Worm (Caenorhabditis elegans) whole organism, L4 larva: ENCODE results near the gene W01B6.6.

Source experiments
- F26F4.8 ChIP-seq: fragments of 200-800 bp; sonication (Bioruptor generic); conservative IDR thresholded peaks from 2 replicates; pipeline ENCODE4 v1.3.6; 2022; ENCODE audit warnings: missing genetic modification characterization, missing compliant biosample characterization
- R02D3.7 ChIP-seq: fragments of 150-350 bp; sonication (generic microtip); optimal IDR thresholded peaks from 3 replicates; lab custom pipeline; 2014; ENCODE audit warnings: missing biosample characterization, missing genetic modification characterization
- Y105C5A.15 ChIP-seq: fragments of 200-800 bp; sonication (Bioruptor generic); IDR thresholded peaks from 2 replicates; pipeline ENCODE4 v1.3.6; 2022; ENCODE audit warnings: missing genetic modification characterization, missing compliant biosample characterization
- Y48G9A.11 ChIP-seq: fragments of 200-800 bp; sonication (Bioruptor generic); IDR thresholded peaks from 2 replicates; pipeline ENCODE4 v1.3.6; 2022; ENCODE audit warnings: missing genetic modification reagents, missing genetic modification characterization, missing compliant biosample characterization
- ZK337.2 ChIP-seq: fragments of 200-800 bp; sonication (Bioruptor generic); IDR thresholded peaks from 2 replicates; pipeline ENCODE4 v1.3.6; 2022; ENCODE audit warnings: missing genetic modification reagents, missing genetic modification characterization, missing compliant biosample characterization
- ZK546.5 ChIP-seq, 2 experiments: sonication (generic microtip); optimal IDR thresholded peaks; 2 replicates each; lab custom pipeline; 2017; ENCODE audit warnings: missing biosample characterization in 2 of 2, missing genetic modification characterization in 2 of 2
- aha-1 ChIP-seq: fragments of 150-350 bp; peaks from one replicate; lab custom pipeline; 2014; ENCODE audit warnings: missing biosample characterization, missing genetic modification characterization
- aly-2 ChIP-seq: sonication (generic microtip); optimal IDR thresholded peaks from 2 replicates; lab custom pipeline; 2018; ENCODE audit warnings: missing biosample characterization, missing genetic modification characterization
- ama-1 ChIP-seq: fragments of 150-350 bp; optimal IDR thresholded peaks from 2 replicates; lab custom pipeline; 2014; ENCODE audit warnings: inconsistent platforms, mixed read lengths
- ceh-20 ChIP-seq: fragments of 200-800 bp; sonication (Bioruptor generic); IDR thresholded peaks from 2 replicates; pipeline ENCODE4 v1.3.6; 2022; ENCODE audit warnings: missing genetic modification reagents, missing genetic modification characterization, missing compliant biosample characterization
- cey-2 ChIP-seq: sonication (generic microtip); optimal IDR thresholded peaks from 3 replicates; lab custom pipeline; 2017; ENCODE audit warnings: missing genetic modification characterization, mild to moderate bottlenecking, missing compliant biosample characterization, antibody characterized with exemption, borderline replicate concordance; ENCODE audit not compliant: insufficient read depth
- ctbp-1 ChIP-seq: fragments of 200-800 bp; sonication (Bioruptor generic); IDR thresholded peaks from 2 replicates; pipeline ENCODE4 v1.3.6; 2022; ENCODE audit warnings: missing genetic modification reagents, missing genetic modification characterization, missing compliant biosample characterization
- daf-12 ChIP-seq: fragments of 150-350 bp; optimal IDR thresholded peaks from 2 replicates; lab custom pipeline; 2014; ENCODE audit warnings: missing biosample characterization, missing genetic modification reagents, missing genetic modification characterization
- daf-16 ChIP-seq, 3 experiments: sonication (generic microtip); optimal IDR thresholded peaks; 2 replicates each; lab custom pipeline; 2016 to 2017; ENCODE audit warnings: missing genetic modification characterization in 3 of 3, missing genetic modification reagents in 3 of 3, mild to moderate bottlenecking in 2 of 3, missing compliant biosample characterization in 2 of 3, missing biosample characterization in 1 of 3, moderate library complexity in 1 of 3
- dpl-1 ChIP-seq: fragments of 150-350 bp; optimal IDR thresholded peaks from 2 replicates; lab custom pipeline; 2014; ENCODE audit warnings: missing biosample characterization, missing genetic modification reagents, missing genetic modification characterization
- duxl-1 ChIP-seq: sonication (generic microtip); optimal IDR thresholded peaks from 2 replicates; lab custom pipeline; 2016; ENCODE audit warnings: mild to moderate bottlenecking, missing genetic modification characterization, moderate library complexity, missing compliant biosample characterization; ENCODE audit not compliant: poor library complexity
- egl-27 ChIP-seq: sonication (generic microtip); optimal IDR thresholded peaks from 3 replicates; lab custom pipeline; 2017; ENCODE audit warnings: missing biosample characterization, missing genetic modification reagents, missing genetic modification characterization
- egl-43 ChIP-seq: fragments of 200-800 bp; sonication (Bioruptor generic); IDR thresholded peaks from 2 replicates; pipeline ENCODE4 v1.3.6; 2022; ENCODE audit warnings: missing genetic modification reagents, missing genetic modification characterization, missing compliant biosample characterization
- hif-1 ChIP-seq, 2 experiments: sonication (generic microtip); optimal IDR thresholded peaks; 2 replicates each; lab custom pipeline; 2016 to 2017; ENCODE audit warnings: missing compliant biosample characterization in 2 of 2, missing genetic modification characterization in 2 of 2, missing genetic modification reagents in 2 of 2, missing genotype in 2 of 2, mild to moderate bottlenecking in 1 of 2
- hlh-30 ChIP-seq: sonication (generic microtip); optimal IDR thresholded peaks from 2 replicates; lab custom pipeline; 2017; ENCODE audit warnings: antibody characterized with exemption, mild to moderate bottlenecking, missing genetic modification characterization, missing compliant biosample characterization; ENCODE audit not compliant: insufficient read depth
- hmg-1.1 ChIP-seq: fragments of 200-800 bp; sonication (Bioruptor generic); IDR thresholded peaks from 2 replicates; pipeline ENCODE4 v1.3.6; 2022; ENCODE audit warnings: missing genetic modification reagents, missing genetic modification characterization, missing compliant biosample characterization
- lim-7 ChIP-seq: fragments of 200-800 bp; sonication (Bioruptor generic); IDR thresholded peaks from 2 replicates; pipeline ENCODE4 v1.3.6; 2022; ENCODE audit warnings: missing genetic modification characterization, missing compliant biosample characterization
- lin-13 ChIP-seq: fragments of 150-350 bp; optimal IDR thresholded peaks from 2 replicates; lab custom pipeline; 2014; ENCODE audit warnings: missing biosample characterization, missing genetic modification reagents, missing genetic modification characterization
- lir-3 ChIP-seq: sonication (generic microtip); optimal IDR thresholded peaks from 2 replicates; lab custom pipeline; 2016; ENCODE audit warnings: mild to moderate bottlenecking, missing genetic modification characterization, missing compliant biosample characterization
- mdl-1 ChIP-seq, 2 experiments: fragments of 150-350 bp in 1 of 2; sonication (generic microtip) in 1 of 2; optimal IDR thresholded peaks; 2 replicates each; lab custom pipeline; 2014 to 2017; ENCODE audit warnings: missing biosample characterization in 2 of 2, missing genetic modification characterization in 2 of 2
- mxl-2 ChIP-seq: fragments of 200-800 bp; sonication (Bioruptor generic); conservative IDR thresholded peaks from 2 replicates; pipeline ENCODE4 v1.3.6; 2022; ENCODE audit warnings: missing genetic modification reagents, missing genetic modification characterization, missing compliant biosample characterization
- mxl-3 ChIP-seq: fragments of 200-800 bp; sonication (Bioruptor generic); optimal IDR thresholded peaks from 2 replicates; lab custom pipeline; 2018; ENCODE audit warnings: mild to moderate bottlenecking, missing genetic modification characterization, missing compliant biosample characterization
- nhr-102 ChIP-seq: sonication (generic microtip); optimal IDR thresholded peaks from 2 replicates; lab custom pipeline; 2016; ENCODE audit warnings: mild to moderate bottlenecking, missing genetic modification characterization, moderate library complexity, missing compliant biosample characterization
- nhr-11 ChIP-seq: fragments of 150-350 bp; optimal IDR thresholded peaks from 2 replicates; lab custom pipeline; 2014; ENCODE audit warnings: missing biosample characterization, missing genetic modification characterization
- nhr-237 ChIP-seq: sonication (generic microtip); optimal IDR thresholded peaks from 2 replicates; lab custom pipeline; 2017; ENCODE audit warnings: missing biosample characterization, missing genetic modification characterization
- nhr-6 ChIP-seq: fragments of 150-350 bp; optimal IDR thresholded peaks from 2 replicates; lab custom pipeline; 2014; ENCODE audit warnings: missing biosample characterization, missing genetic modification characterization
- nhr-76 ChIP-seq: fragments of 150-350 bp; optimal IDR thresholded peaks from 2 replicates; lab custom pipeline; 2014; ENCODE audit warnings: missing biosample characterization, missing genetic modification characterization
- nhr-77 ChIP-seq: fragments of 150-350 bp; optimal IDR thresholded peaks from 2 replicates; lab custom pipeline; 2014; ENCODE audit warnings: missing biosample characterization, missing genetic modification characterization
- pha-4 ChIP-seq, 2 experiments: fragments of 150-350 bp in 1 of 2; fragments of 200-800 bp in 1 of 2; sonication (Bioruptor generic) in 1 of 2; IDR thresholded peaks in 1 of 2; optimal IDR thresholded peaks in 1 of 2; 2 replicates each; pipeline versions ENCODE4 v1.3.6 to Lab custom; 2014 to 2022; ENCODE audit warnings: missing genetic modification characterization in 2 of 2, missing genetic modification reagents in 2 of 2, missing biosample characterization in 1 of 2, missing compliant biosample characterization in 1 of 2
- rbr-2 ChIP-seq: sonication (generic microtip); optimal IDR thresholded peaks from 2 replicates; lab custom pipeline; 2016; ENCODE audit warnings: missing genotype, missing genetic modification characterization, missing compliant biosample characterization
- set-16 ChIP-seq: fragments of 200-800 bp; sonication (Bioruptor generic); IDR thresholded peaks from 2 replicates; pipeline ENCODE4 v1.3.6; 2022; ENCODE audit warnings: missing genetic modification reagents, missing genetic modification characterization, missing compliant biosample characterization
- spr-3 ChIP-seq: fragments of 200-800 bp; sonication (Bioruptor generic); optimal IDR thresholded peaks from 2 replicates; lab custom pipeline; 2018; ENCODE audit warnings: mild to moderate bottlenecking, missing genetic modification characterization, missing compliant biosample characterization
- unc-130 ChIP-seq: sonication (generic microtip); optimal IDR thresholded peaks from 2 replicates; lab custom pipeline; 2016; ENCODE audit warnings: missing genetic modification reagents, missing genetic modification characterization, missing compliant biosample characterization
- vab-7 ChIP-seq: fragments of 200-800 bp; sonication (Bioruptor generic); IDR thresholded peaks from 2 replicates; pipeline ENCODE4 v1.3.6; 2022; ENCODE audit warnings: missing genetic modification reagents, missing genetic modification characterization, missing compliant biosample characterization
- zfp-2 ChIP-seq: sonication (generic microtip); optimal IDR thresholded peaks from 2 replicates; lab custom pipeline; 2016; ENCODE audit warnings: mild to moderate bottlenecking, missing genetic modification characterization, missing compliant biosample characterization
- ztf-7 ChIP-seq: fragments of 150-350 bp; optimal IDR thresholded peaks from 2 replicates; lab custom pipeline; 2014; ENCODE audit warnings: missing biosample characterization, missing genetic modification characterization

The W01B6.6 gene

ce11 chrIV:10116765-10117164 is 35.8 kb downstream of the W01B6.6 start:
- TF ChIP-seq aha-1 (tag; lab: Kevin White, UChicago): peak; percentile 29
- TF ChIP-seq vab-7 (GFP tag; lab: Robert Waterston, UW): no peak
- no peak for TF ChIP-seq ZK546.5 (tag; optimal IDR thresholded peaks at IDR 0.05; lab: Kevin White, UChicago)
- 0 out of 2 replicates have a peak, but pooled peaks have one; percentile 23 for TF ChIP-seq Y48G9A.11 (GFP tag; lab: Robert Waterston, UW)
- TF ChIP-seq, all 104 proteins: peak for 2

- TF ChIP-seq hmg-1.1 (no peak), ZK546.5 (tag; optimal IDR thresholded peaks at IDR 0.05; lab: Kevin White, UChicago) (no peak), R02D3.7 (tag; lab: Kevin White, UChicago) (no peak), lim-7 (no peak), nhr-6 (tag; lab: Kevin White, UChicago) (no peak), hlh-30 (no peak), ztf-7 (no peak), mxl-2 (GFP tag; lab: Robert Waterston, UW) (no peak), egl-27 (tag; lab: Kevin White, UChicago) (no peak), set-16 (GFP tag; lab: Robert Waterston, UW) (no peak), hif-1 (tag; optimal IDR thresholded peaks at IDR 0.05; lab: Kevin White, UChicago) (no peak), daf-16 (GFP tag; optimal IDR thresholded peaks at IDR 0.05; lab: Kevin White, UChicago) (no peak), daf-16 (tag; optimal IDR thresholded peaks at IDR 0.05; lab: Kevin White, UChicago) (no peak), F26F4.8 (GFP tag; lab: Robert Waterston, UW) (no peak)
These were observed 41.3 kb downstream of the W01B6.6 start, which contains the start of gene irld-21 for ce11 chrIV:10122205-10122604. Gene irld-21, minus strand, starts transcription at chrIV:10122305.

- TF ChIP-seq aha-1 (tag; lab: Kevin White, UChicago) (peak; percentile 43), cey-2 (no peak), hif-1 (tag; optimal IDR thresholded peaks at IDR 0.05; lab: Kevin White, UChicago) (no peak), nhr-102 (tag; lab: Kevin White, UChicago) (no peak), daf-16 (GFP tag; optimal IDR thresholded peaks at IDR 0.05; lab: Kevin White, UChicago) (no peak), daf-16 (tag; optimal IDR thresholded peaks at IDR 0.05; lab: Kevin White, UChicago) (no peak), egl-43 (GFP tag; lab: Robert Waterston, UW) (no peak), ctbp-1 (GFP tag; lab: Robert Waterston, UW) (no peak), pha-4 (GFP tag; IDR thresholded peaks at IDR 0.05; lab: Robert Waterston, UW) (no peak), pha-4 (tag; optimal IDR thresholded peaks at IDR 0.05; lab: Kevin White, UChicago) (no peak), ama-1 (peak; percentile 60), duxl-1 (tag; lab: Kevin White, UChicago) (no peak), lir-3 (no peak), aly-2 (tag; lab: Kevin White, UChicago) (no peak), Y105C5A.15 (no peak)
These were observed 45.6 kb downstream of the W01B6.6 start, which contains the start of gene ctf-18 for ce11 chrIV:10126544-10126943. Gene ctf-18, minus strand, starts transcription at chrIV:10126644.

ce11 chrIV:10128446-10128845 is 47.5 kb downstream of the W01B6.6 start:
- TF ChIP-seq aha-1 (tag; lab: Kevin White, UChicago) (peak; percentile 60), nhr-6 (tag; lab: Kevin White, UChicago) (no peak)

- no peak for TF ChIP-seq ZK337.2
- TF ChIP-seq nhr-6 (tag; lab: Kevin White, UChicago): peak; percentile 69
- no peak for TF ChIP-seq daf-12 (tag; lab: Kevin White, UChicago)
- TF ChIP-seq nhr-76 (tag; lab: Kevin White, UChicago): no peak
- peak in 1 of 2 experiments; percentile 8 for TF ChIP-seq mdl-1 (tag; optimal IDR thresholded peaks at IDR 0.05; lab: Kevin White, UChicago)
- TF ChIP-seq ama-1: peak; percentile 16
- peak; percentile 72 for TF ChIP-seq zfp-2 (tag; lab: Kevin White, UChicago)
- TF ChIP-seq ceh-20: 0 out of 2 replicates have a peak, but pooled peaks have one; percentile 22
- TF ChIP-seq nhr-237: no peak
- TF ChIP-seq pha-4 (GFP tag; IDR thresholded peaks at IDR 0.05; lab: Robert Waterston, UW): no peak
- TF ChIP-seq pha-4 (tag; optimal IDR thresholded peaks at IDR 0.05; lab: Kevin White, UChicago): peak; percentile 59
- TF ChIP-seq mxl-3: peak; percentile 13
- peak; percentile 90 for TF ChIP-seq dpl-1 (GFP tag; lab: Kevin White, UChicago)
- peak; percentile 32 for TF ChIP-seq unc-130 (GFP tag; lab: Kevin White, UChicago)
- peak; percentile 66 for TF ChIP-seq nhr-77
- TF ChIP-seq nhr-11 (tag; lab: Kevin White, UChicago): peak; percentile 60
- no peak for TF ChIP-seq spr-3 (GFP tag; lab: Kevin White, UChicago)
- peak; percentile 55 for TF ChIP-seq lin-13 (GFP tag; lab: Kevin White, UChicago)
- peak in 1 of 2 experiments; percentile 85 for TF ChIP-seq ZK546.5 (tag; optimal IDR thresholded peaks at IDR 0.05; lab: Kevin White, UChicago)
- peak; percentile 57 for TF ChIP-seq rbr-2 (tag; lab: Kevin White, UChicago)
- TF ChIP-seq aha-1 (tag; lab: Kevin White, UChicago): peak; percentile 98
These were observed 48.0 kb downstream of the W01B6.6 start, which contains the start of the genes gtbp-1 and K08F4.3 for ce11 chrIV:10128906-10129386. Gene gtbp-1, minus strand, starts transcription at chrIV:10128956. Gene K08F4.3, plus strand, starts transcription at chrIV:10129257.
